Worm (Caenorhabditis elegans): ENCODE measurements around the gene lgc-5.

Gene lgc-5

ce11 chrIV:8300468-8300867, 42.0 kb upstream of the lgc-5 start, which contains the start of gene F35H10.5:
Gene F35H10.5, plus strand, starts transcription at chrIV:8300768.
- TF ChIP-seq snpc-4 (tag; optimal IDR thresholded peaks at IDR 0.05) (no peak), elt-1 (tag; optimal IDR thresholded peaks at IDR 0.05) (no peak), unc-55 (GFP tag; optimal IDR thresholded peaks at IDR 0.05) (no peak), ztf-4 (tag; optimal IDR thresholded peaks at IDR 0.05) (no peak), mab-5 (tag; optimal IDR thresholded peaks at IDR 0.05) (no peak), R02D3.7 (tag; optimal IDR thresholded peaks at IDR 0.05) (no peak), skn-1 (tag; optimal IDR thresholded peaks at IDR 0.05) (no peak), lin-11 (tag; optimal IDR thresholded peaks at IDR 0.05) (no peak), blmp-1 (tag; optimal IDR thresholded peaks at IDR 0.05; ENCODE audit: insufficient read depth) (no peak), nhr-21 (tag; optimal IDR thresholded peaks at IDR 0.05) (no peak), aly-2 (tag; optimal IDR thresholded peaks at IDR 0.05) (no peak), nhr-23 (tag; optimal IDR thresholded peaks at IDR 0.05) (no peak), F13H6.1 (tag; optimal IDR thresholded peaks at IDR 0.05) (no peak), alr-1 (tag; optimal IDR thresholded peaks at IDR 0.05) (no peak), sma-9 (GFP tag; optimal IDR thresholded peaks at IDR 0.05) (no peak), sma-9 (tag; optimal IDR thresholded peaks at IDR 0.05) (no peak)

ce11 chrIV:8301925-8302324, 40.6 kb upstream of the lgc-5 start:
- no peak for TF ChIP-seq nhr-12 (tag; optimal IDR thresholded peaks at IDR 0.05)
- TF ChIP-seq dmd-4 (tag; optimal IDR thresholded peaks at IDR 0.05) = no peak
- TF ChIP-seq nhr-129 (tag; optimal IDR thresholded peaks at IDR 0.05) = peak; percentile 17
- TF ChIP-seq unc-39 (tag; optimal IDR thresholded peaks at IDR 0.05) = no peak
- TF ChIP-seq mbf-1 (tag; optimal IDR thresholded peaks at IDR 0.05) = no peak
- TF ChIP-seq nhr-21 (tag; optimal IDR thresholded peaks at IDR 0.05) = peak; percentile 59
- no peak for TF ChIP-seq nhr-6 (tag; optimal IDR thresholded peaks at IDR 0.05)
- no peak for TF ChIP-seq Y55F3AM.14 (GFP tag; optimal IDR thresholded peaks at IDR 0.05)
- peak; percentile 20 for TF ChIP-seq crh-2 (tag; optimal IDR thresholded peaks at IDR 0.05)
- no peak for TF ChIP-seq unc-62 (GFP tag; optimal IDR thresholded peaks at IDR 0.05)
- no peak for TF ChIP-seq gmeb-1 (tag; optimal IDR thresholded peaks at IDR 0.05)
- TF ChIP-seq unc-55 (GFP tag; optimal IDR thresholded peaks at IDR 0.05) = no peak
- peak; percentile 23 for TF ChIP-seq peb-1 (tag; optimal IDR thresholded peaks at IDR 0.05)
- peak; percentile 27 for TF ChIP-seq sem-4 (tag; optimal IDR thresholded peaks at IDR 0.05)
- no peak for TF ChIP-seq lin-13 (GFP tag; optimal IDR thresholded peaks at IDR 0.05)
- peak; percentile 45 for TF ChIP-seq sma-3 (GFP tag; optimal IDR thresholded peaks at IDR 0.05)
- TF ChIP-seq nhr-25 (tag; optimal IDR thresholded peaks at IDR 0.05) = peak; percentile 48
- peak; percentile 46 for TF ChIP-seq fos-1 (tag; optimal IDR thresholded peaks at IDR 0.05)
- TF ChIP-seq ztf-4 (tag; optimal IDR thresholded peaks at IDR 0.05) = no peak
- TF ChIP-seq elt-1 (tag; optimal IDR thresholded peaks at IDR 0.05) = no peak

- TF ChIP-seq nhr-25 (tag; optimal IDR thresholded peaks at IDR 0.05) (peak; percentile 56), ZK546.5 (tag; optimal IDR thresholded peaks at IDR 0.05) (no peak), blmp-1 (tag; optimal IDR thresholded peaks at IDR 0.05; ENCODE audit: insufficient read depth) (peak; percentile 62), zag-1 (tag; optimal IDR thresholded peaks at IDR 0.05) (no peak), sma-3 (GFP tag; optimal IDR thresholded peaks at IDR 0.05) (no peak)
Observed at ce11 chrIV:8302648-8303161, 39.8 kb upstream of the lgc-5 start.

- no peak for TF ChIP-seq peb-1 (tag; optimal IDR thresholded peaks at IDR 0.05)
- TF ChIP-seq aly-2 (tag; optimal IDR thresholded peaks at IDR 0.05) = no peak
- TF ChIP-seq ztf-1 (GFP tag; conservative IDR thresholded peaks at IDR 0.05) = no peak
- TF ChIP-seq sem-4 (tag; optimal IDR thresholded peaks at IDR 0.05) = no peak
- TF ChIP-seq nhr-25 (tag; optimal IDR thresholded peaks at IDR 0.05) = no peak
- no peak for TF ChIP-seq blmp-1 (tag; optimal IDR thresholded peaks at IDR 0.05; ENCODE audit: insufficient read depth)
- TF ChIP-seq nhr-21 (tag; optimal IDR thresholded peaks at IDR 0.05) = no peak
- TF ChIP-seq ztf-11 (tag; optimal IDR thresholded peaks at IDR 0.05) = no peak
- no peak for TF ChIP-seq fos-1 (tag; optimal IDR thresholded peaks at IDR 0.05)
- TF ChIP-seq unc-55 (GFP tag; optimal IDR thresholded peaks at IDR 0.05) = no peak
Observed at ce11 chrIV:8303668-8304067, 38.8 kb upstream of the lgc-5 start, which contains the start of gene vha-5. Gene vha-5, plus strand, starts transcription at chrIV:8303968.

- TF ChIP-seq nhr-10 (tag; optimal IDR thresholded peaks at IDR 0.05) = no peak
- peak; percentile 27 for TF ChIP-seq nhr-25 (tag; optimal IDR thresholded peaks at IDR 0.05)
Observed at ce11 chrIV:8307408-8307807, 35.1 kb upstream of the lgc-5 start.

Data from whole organism, L2 larva.